Fruit fly (Drosophila melanogaster): ENCODE data around the gene Sap47.

Sap47 gene

DNA sequence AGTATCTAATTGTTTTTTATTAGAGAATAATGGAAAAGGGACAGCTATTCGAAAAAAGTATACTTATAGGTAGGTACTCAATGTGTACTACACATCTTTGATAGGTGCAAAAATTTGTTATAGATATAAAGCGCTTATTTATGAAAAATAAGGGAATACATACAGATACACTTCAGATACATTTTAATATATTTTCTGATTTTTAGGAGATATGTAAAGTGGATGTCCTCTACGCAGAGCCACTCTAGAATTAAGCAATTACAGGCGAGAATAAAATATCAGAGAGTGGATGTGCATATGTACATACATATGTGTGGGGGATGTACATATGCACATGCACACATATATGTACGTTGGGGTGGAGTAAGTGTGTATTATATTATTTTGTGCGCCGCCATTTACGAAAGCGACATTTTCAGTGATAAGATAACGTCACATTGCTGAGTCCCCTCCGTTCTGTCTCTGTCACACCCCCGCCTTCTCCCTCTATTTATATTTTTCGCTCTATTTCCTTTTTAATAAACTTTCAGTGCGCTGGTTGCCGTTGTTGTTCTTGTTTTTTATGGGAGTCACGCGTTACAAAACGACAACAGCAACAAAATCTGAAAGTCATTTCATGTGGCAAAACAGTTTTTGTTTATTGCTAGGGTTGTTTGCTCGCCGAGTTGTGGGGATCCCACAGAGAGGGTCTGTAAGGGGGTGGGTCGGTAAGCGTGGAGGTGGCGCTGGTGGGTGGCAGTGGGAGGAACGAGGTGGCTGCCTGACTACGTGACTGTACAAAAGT is 70.0 kb downstream of the Sap47 start (continued):
- TF ChIP-seq jumu (GFP tag; optimal IDR thresholded peaks at IDR 0.05): no peak
- no peak for TF ChIP-seq pho (GFP tag; optimal IDR thresholded peaks at IDR 0.05)
- TF ChIP-seq Dll (GFP tag; IDR thresholded peaks at IDR 0.05; ENCODE audit: partially characterized antibody): no peak
- no peak for TF ChIP-seq CG7839 (tag; optimal IDR thresholded peaks at IDR 0.05)
- no peak for TF ChIP-seq CG10565 (GFP tag; optimal IDR thresholded peaks at IDR 0.05)
- peak; percentile 65 for TF ChIP-seq CG7987 (GFP tag; optimal IDR thresholded peaks at IDR 0.05)
- no peak for TF ChIP-seq CG12219 (GFP tag; optimal IDR thresholded peaks at IDR 0.05)
- no peak for TF ChIP-seq Doc2 (GFP tag; IDR thresholded peaks at IDR 0.05)
- peak; percentile 16; the same call in 1 of the 2 replicates for TF ChIP-seq Adf1 (GFP tag; IDR thresholded peaks at IDR 0.05)
- no peak for TF ChIP-seq ftz-f1 (GFP tag; optimal IDR thresholded peaks at IDR 0.05)
- TF ChIP-seq Lpt (GFP tag; optimal IDR thresholded peaks at IDR 0.05): no peak
- TF ChIP-seq Awh (GFP tag; IDR thresholded peaks at IDR 0.05): no peak
- TF ChIP-seq CG8290 (GFP tag; optimal IDR thresholded peaks at IDR 0.05): no peak
- TF ChIP-seq CG8290 (tag; optimal IDR thresholded peaks at IDR 0.05): peak in 1 of 2 experiments; percentile 33
- no peak for TF ChIP-seq row (GFP tag; IDR thresholded peaks at IDR 0.05)
- TF ChIP-seq eve (GFP tag; optimal IDR thresholded peaks at IDR 0.05): no peak
- no peak for TF ChIP-seq CG1233 (GFP tag; optimal IDR thresholded peaks at IDR 0.05)
- no peak for TF ChIP-seq CG8765 (GFP tag; IDR thresholded peaks at IDR 0.05)
- TF ChIP-seq croc (GFP tag; conservative IDR thresholded peaks at IDR 0.05): no peak
- no peak for TF ChIP-seq CG3407 (GFP tag; optimal IDR thresholded peaks at IDR 0.05)
- TF ChIP-seq Spps (tag; optimal IDR thresholded peaks at IDR 0.05): no peak
- no peak for TF ChIP-seq CG16813 (GFP tag; IDR thresholded peaks at IDR 0.05; ENCODE audit: partially characterized antibody)
- no peak for TF ChIP-seq Dip2 (GFP tag; IDR thresholded peaks at IDR 0.05)
- peak; percentile 66 for TF ChIP-seq caup (GFP tag; optimal IDR thresholded peaks at IDR 0.05; ENCODE audit: severe bottlenecking)
- TF ChIP-seq CG15269 (tag; optimal IDR thresholded peaks at IDR 0.05): no peak
- TF ChIP-seq CG15514 (GFP tag; optimal IDR thresholded peaks at IDR 0.05): peak; percentile 34
- peak; percentile 1 for TF ChIP-seq ATbp (GFP tag; optimal IDR thresholded peaks at IDR 0.05)
- TF ChIP-seq CG13296 (GFP tag; optimal IDR thresholded peaks at IDR 0.05): peak; percentile 67
- TF ChIP-seq CG5953 (GFP tag; IDR thresholded peaks at IDR 0.05): no peak
- TF ChIP-seq CG32772 (GFP tag; IDR thresholded peaks at IDR 0.05): no peak
- TF ChIP-seq CG33213 (GFP tag; optimal IDR thresholded peaks at IDR 0.05): no peak
- no peak for TF ChIP-seq CG9876 (GFP tag; optimal IDR thresholded peaks at IDR 0.05)
- no peak for TF ChIP-seq tap (tag; optimal IDR thresholded peaks at IDR 0.05)
- TF ChIP-seq nau (GFP tag; optimal IDR thresholded peaks at IDR 0.05): no peak
- no peak for TF ChIP-seq sisA (GFP tag; IDR thresholded peaks at IDR 0.05)
- no peak for TF ChIP-seq Taf1 (GFP tag; IDR thresholded peaks at IDR 0.05)
- no peak for TF ChIP-seq Max (GFP tag; optimal IDR thresholded peaks at IDR 0.05)
- TF ChIP-seq CG3995 (GFP tag; optimal IDR thresholded peaks at IDR 0.05): no peak
- peak; percentile 88 for TF ChIP-seq sd (tag; optimal IDR thresholded peaks at IDR 0.05)
- TF ChIP-seq hbn (GFP tag; IDR thresholded peaks at IDR 0.05; ENCODE audit: partially characterized antibody): no peak
- TF ChIP-seq az2 (GFP tag; optimal IDR thresholded peaks at IDR 0.05): no peak
- no peak for TF ChIP-seq CG10462 (GFP tag; optimal IDR thresholded peaks at IDR 0.05)
- no peak for TF ChIP-seq ato (GFP tag; IDR thresholded peaks at IDR 0.05; ENCODE audit: partially characterized antibody)
- TF ChIP-seq dysf (GFP tag; IDR thresholded peaks at IDR 0.05): no peak
- TF ChIP-seq exex (tag; optimal IDR thresholded peaks at IDR 0.05): peak; percentile 87
- no peak for TF ChIP-seq HLH4C (GFP tag; IDR thresholded peaks at IDR 0.05; ENCODE audit: partially characterized antibody)
- no peak for TF ChIP-seq Sin3A (optimal IDR thresholded peaks at IDR 0.05)
- no peak for TF ChIP-seq zf30C (GFP tag; optimal IDR thresholded peaks at IDR 0.05)
- no peak for TF ChIP-seq CG11695 (GFP tag; IDR thresholded peaks at IDR 0.05)
- TF ChIP-seq pnt (GFP tag; optimal IDR thresholded peaks at IDR 0.05): no peak
- peak; percentile 30 for TF ChIP-seq Vsx1 (GFP tag; optimal IDR thresholded peaks at IDR 0.05)

Data from whole organism, embryonic.